Worm (Caenorhabditis elegans): ENCODE results near the gene mab-10.

mab-10 gene

ce11 chrII:10563368-10563767 lies 35.5 kb downstream of the mab-10 start, which contains the start of gene cdc-48.1:
cdc-48.1 (minus strand) TSS chrII:10563407.
- TF ChIP-seq lir-3 (tag; optimal IDR thresholded peaks at IDR 0.05; ENCODE audit: poor library complexity) (peak; percentile 98), aly-2 (tag; optimal IDR thresholded peaks at IDR 0.05) (peak; percentile 100), egl-13 (tag; optimal IDR thresholded peaks at IDR 0.05) (peak; percentile 100), pqm-1 (tag; optimal IDR thresholded peaks at IDR 0.05) (peak; percentile 83), sptf-1 (tag; optimal IDR thresholded peaks at IDR 0.05) (no peak), pax-3 (tag; optimal IDR thresholded peaks at IDR 0.05) (peak; percentile 99), dpl-1 (GFP tag; optimal IDR thresholded peaks at IDR 0.05) (peak; percentile 100), efl-1 (optimal IDR thresholded peaks at IDR 0.05) (peak; percentile 100), efl-1 (GFP tag; optimal IDR thresholded peaks at IDR 0.05 in 1 of 2) (peak; percentile 100), lin-14 (GFP tag; optimal IDR thresholded peaks at IDR 0.05) (peak; percentile 100), nhr-19 (GFP tag; conservative IDR thresholded peaks at IDR 0.05) (peak; percentile 100), unc-86 (tag; optimal IDR thresholded peaks at IDR 0.05) (peak; percentile 100), snpc-4 (tag; optimal IDR thresholded peaks at IDR 0.05) (peak; percentile 95), blmp-1 (tag; optimal IDR thresholded peaks at IDR 0.05) (peak; percentile 95), C16A3.4 (tag; optimal IDR thresholded peaks at IDR 0.05) (peak; percentile 100), swsn-7 (tag; optimal IDR thresholded peaks at IDR 0.05) (peak; percentile 100), nhr-85 (tag) (peak; percentile 100), unc-62 (GFP tag; optimal IDR thresholded peaks at IDR 0.05) (peak; percentile 100), pag-3 (tag; optimal IDR thresholded peaks at IDR 0.05; ENCODE audit: borderline replicate concordance, insufficient read depth) (peak; percentile 91), efl-3 (GFP tag; optimal IDR thresholded peaks at IDR 0.05) (peak; percentile 88), ets-5 (GFP tag; IDR thresholded peaks at IDR 0.05) (peak; percentile 97; the same call in 1 of the 2 replicates), grh-1 (GFP tag; IDR thresholded peaks at IDR 0.05) (peak; percentile 100), tbx-2 (tag; optimal IDR thresholded peaks at IDR 0.05) (peak; percentile 100), lin-35 (GFP tag; optimal IDR thresholded peaks at IDR 0.05) (peak; percentile 100), Y116A8C.19 (tag; optimal IDR thresholded peaks at IDR 0.05; ENCODE audit: borderline replicate concordance) (peak; percentile 24), unc-130 (tag; optimal IDR thresholded peaks at IDR 0.05) (peak; percentile 100), aha-1 (tag; optimal IDR thresholded peaks at IDR 0.05) (peak; percentile 97), zip-4 (GFP tag; optimal IDR thresholded peaks at IDR 0.05) (peak; percentile 96), mef-2 (tag; optimal IDR thresholded peaks at IDR 0.05) (peak; percentile 98), nhr-20 (tag; optimal IDR thresholded peaks at IDR 0.05) (peak; percentile 100), C04F5.9 (tag; optimal IDR thresholded peaks at IDR 0.05) (peak; percentile 98), irx-1 (tag; optimal IDR thresholded peaks at IDR 0.05) (peak; percentile 99), snu-23 (GFP tag; optimal IDR thresholded peaks at IDR 0.05) (peak; percentile 100), elt-2 (tag; optimal IDR thresholded peaks at IDR 0.05) (peak; percentile 97), fkh-4 (tag; optimal IDR thresholded peaks at IDR 0.05; ENCODE audit: borderline replicate concordance) (peak; percentile 93), tlp-1 (tag; optimal IDR thresholded peaks at IDR 0.05) (no peak), mdl-1 (tag; optimal IDR thresholded peaks at IDR 0.05) (peak; percentile 82 to 99), mep-1 (tag; optimal IDR thresholded peaks at IDR 0.05) (peak; percentile 100), F16B12.6 (tag; optimal IDR thresholded peaks at IDR 0.05) (peak; percentile 81), ceh-8 (GFP tag; optimal IDR thresholded peaks at IDR 0.05) (peak; percentile 99), vab-15 (tag; optimal IDR thresholded peaks at IDR 0.05) (peak; percentile 100), alr-1 (tag; optimal IDR thresholded peaks at IDR 0.05; ENCODE audit: borderline replicate concordance) (no peak), ceh-82 (tag; optimal IDR thresholded peaks at IDR 0.05) (peak; percentile 100), nhr-76 (tag; optimal IDR thresholded peaks at IDR 0.05) (peak; percentile 88), zag-1 (tag; optimal IDR thresholded peaks at IDR 0.05) (peak; percentile 100), ceh-90 (tag; optimal IDR thresholded peaks at IDR 0.05) (peak; percentile 68), lsy-2 (tag; optimal IDR thresholded peaks at IDR 0.05) (peak; percentile 98 to 99), nhr-28 (tag; optimal IDR thresholded peaks at IDR 0.05) (peak; percentile 77), nhr-90 (tag; optimal IDR thresholded peaks at IDR 0.05; ENCODE audit: poor library complexity) (peak; percentile 100), mab-9 (GFP tag; IDR thresholded peaks at IDR 0.05) (peak; percentile 99), nhr-237 (tag; optimal IDR thresholded peaks at IDR 0.05) (peak; percentile 100), skn-1 (tag; optimal IDR thresholded peaks at IDR 0.05) (peak; percentile 100), jun-1 (tag; optimal IDR thresholded peaks at IDR 0.05) (peak; percentile 99)

Measured in whole organism, L1 larva.